Worm (Caenorhabditis elegans) whole organism, young adult: ENCODE results near the gene oac-30.

Experiments used
- B0019.2 ChIP-seq: fragments of 200-800 bp; sonication (Bioruptor generic); conservative IDR thresholded peaks from 2 replicates; pipeline ENCODE4 v1.3.6; 2022; ENCODE audit warnings: missing genetic modification reagents, missing genetic modification characterization, missing compliant biosample characterization
- B0261.1 ChIP-seq: sonication (generic microtip); optimal IDR thresholded peaks from 2 replicates; lab custom pipeline; 2016; ENCODE audit warnings: mild to moderate bottlenecking, missing genetic modification characterization, moderate library complexity, missing compliant biosample characterization
- D2030.7 ChIP-seq: fragments of 200-800 bp; sonication (Bioruptor generic); IDR thresholded peaks from 2 replicates; pipeline ENCODE4 v1.3.6; 2022; ENCODE audit warnings: missing genetic modification reagents, missing genetic modification characterization, missing compliant biosample characterization
- F22D6.2 ChIP-seq: sonication (generic microtip); optimal IDR thresholded peaks from 2 replicates; lab custom pipeline; 2016; ENCODE audit warnings: mild to moderate bottlenecking, missing genetic modification characterization, missing compliant biosample characterization
- F37B4.10 ChIP-seq: fragments of 200-800 bp; sonication (Bioruptor generic); IDR thresholded peaks from 2 replicates; pipeline ENCODE4 v1.3.6; 2022; ENCODE audit warnings: missing genetic modification characterization, missing compliant biosample characterization
- F57A8.1 ChIP-seq: fragments of 200-800 bp; sonication (Bioruptor generic); optimal IDR thresholded peaks from 2 replicates; lab custom pipeline; 2018; ENCODE audit warnings: mild to moderate bottlenecking, missing genetic modification characterization, moderate library complexity, missing compliant biosample characterization
- T07F8.4 ChIP-seq: sonication (generic microtip); optimal IDR thresholded peaks from 2 replicates; lab custom pipeline; 2016; ENCODE audit warnings: mild to moderate bottlenecking, missing genetic modification characterization, moderate library complexity, missing compliant biosample characterization
- T26A5.8 ChIP-seq: sonication (generic microtip); optimal IDR thresholded peaks from 2 replicates; lab custom pipeline; 2016; ENCODE audit warnings: missing genetic modification characterization, missing compliant biosample characterization
- Y67H2A.10 ChIP-seq: fragments of 200-800 bp; sonication (Bioruptor generic); conservative IDR thresholded peaks from 2 replicates; pipeline ENCODE4 v1.3.6; 2022; ENCODE audit warnings: missing genetic modification reagents, missing genetic modification characterization, missing compliant biosample characterization
- Y79H2A.3 ChIP-seq: fragments of 200-800 bp; sonication (Bioruptor generic); conservative IDR thresholded peaks from 2 replicates; pipeline ENCODE4 v1.3.6; 2022; ENCODE audit warnings: missing genetic modification reagents, missing genetic modification characterization, missing compliant biosample characterization
- ZK185.1 ChIP-seq: sonication (generic microtip); optimal IDR thresholded peaks from 2 replicates; lab custom pipeline; 2016; ENCODE audit warnings: mild to moderate bottlenecking, missing genetic modification characterization, missing compliant biosample characterization; ENCODE audit not compliant: poor library complexity, severe bottlenecking
- aptf-2 ChIP-seq: fragments of 200-800 bp; sonication (Bioruptor generic); conservative IDR thresholded peaks from 2 replicates; pipeline ENCODE4 v1.3.6; 2022; ENCODE audit warnings: missing genetic modification reagents, missing genetic modification characterization, missing compliant biosample characterization
- athp-1 ChIP-seq: sonication (generic microtip); optimal IDR thresholded peaks from 2 replicates; lab custom pipeline; 2017; ENCODE audit warnings: mild to moderate bottlenecking, missing genetic modification characterization, missing compliant biosample characterization
- attf-5 ChIP-seq: fragments of 200-800 bp; sonication (Bioruptor generic); optimal IDR thresholded peaks from 2 replicates; lab custom pipeline; 2018; ENCODE audit warnings: mild to moderate bottlenecking, missing genetic modification characterization, missing compliant biosample characterization
- ceh-91 ChIP-seq: fragments of 200-800 bp; sonication (Bioruptor generic); IDR thresholded peaks from 2 replicates; pipeline ENCODE4 v1.3.6; 2022; ENCODE audit warnings: missing genetic modification reagents, missing genetic modification characterization, missing compliant biosample characterization
- chd-7 ChIP-seq: sonication (generic microtip); optimal IDR thresholded peaks from 2 replicates; lab custom pipeline; 2016; ENCODE audit warnings: mild to moderate bottlenecking, missing genetic modification characterization, moderate library complexity, missing compliant biosample characterization
- die-1 ChIP-seq: sonication (generic microtip); optimal IDR thresholded peaks from 2 replicates; lab custom pipeline; 2016; ENCODE audit warnings: missing genotype, mild to moderate bottlenecking, missing genetic modification characterization, missing compliant biosample characterization
- efl-1 ChIP-seq: fragments of 150-350 bp; optimal IDR thresholded peaks from 2 replicates; lab custom pipeline; 2014; ENCODE audit warnings: missing biosample characterization, missing genetic modification reagents, missing genetic modification characterization
- egl-44 ChIP-seq: fragments of 200-800 bp; sonication (Bioruptor generic); IDR thresholded peaks from 2 replicates; pipeline ENCODE4 v1.3.6; 2022; ENCODE audit warnings: missing genetic modification reagents, missing genetic modification characterization, missing compliant biosample characterization
- fkh-3 ChIP-seq: sonication (generic microtip); optimal IDR thresholded peaks from 2 replicates; lab custom pipeline; 2016; ENCODE audit warnings: mild to moderate bottlenecking, missing genetic modification characterization, missing compliant biosample characterization
- gei-17 ChIP-seq: fragments of 200-800 bp; sonication (Bioruptor generic); optimal IDR thresholded peaks from 2 replicates; lab custom pipeline; 2018; ENCODE audit warnings: mild to moderate bottlenecking, missing genetic modification characterization, missing compliant biosample characterization
- hlh-26 ChIP-seq: fragments of 200-800 bp; sonication (Bioruptor generic); conservative IDR thresholded peaks from 2 replicates; pipeline ENCODE4 v1.3.6; 2022; ENCODE audit warnings: missing genetic modification reagents, missing genetic modification characterization, missing compliant biosample characterization
- hmg-1.2 ChIP-seq: fragments of 200-800 bp; sonication (Bioruptor generic); IDR thresholded peaks from 2 replicates; pipeline ENCODE4 v1.3.6; 2022; ENCODE audit warnings: missing genetic modification reagents, missing genetic modification characterization, missing compliant biosample characterization
- hmg-20 ChIP-seq: fragments of 200-800 bp; sonication (Bioruptor generic); IDR thresholded peaks from 2 replicates; pipeline ENCODE4 v1.3.6; 2022; ENCODE audit warnings: missing genetic modification reagents, missing genetic modification characterization, missing compliant biosample characterization
- hsf-1 ChIP-seq: fragments of 200-800 bp; sonication (Bioruptor generic); IDR thresholded peaks from 2 replicates; pipeline ENCODE4 v1.3.6; 2022; ENCODE audit warnings: missing genetic modification reagents, missing genetic modification characterization, missing compliant biosample characterization
- let-526 ChIP-seq: fragments of 200-800 bp; sonication (Bioruptor generic); IDR thresholded peaks from 2 replicates; pipeline ENCODE4 v1.3.6; 2022; ENCODE audit warnings: missing genetic modification reagents, missing genetic modification characterization, missing compliant biosample characterization
- lin-26 ChIP-seq: fragments of 200-800 bp; sonication (Bioruptor generic); IDR thresholded peaks from 2 replicates; pipeline ENCODE4 v1.3.6; 2022; ENCODE audit warnings: missing genetic modification reagents, missing genetic modification characterization, missing compliant biosample characterization
- madf-10 ChIP-seq: sonication (generic microtip); optimal IDR thresholded peaks from 2 replicates; lab custom pipeline; 2016; ENCODE audit warnings: mild to moderate bottlenecking, missing genetic modification characterization, missing compliant biosample characterization
- mcd-1 ChIP-seq: fragments of 200-800 bp; sonication (Bioruptor generic); IDR thresholded peaks from 2 replicates; pipeline ENCODE4 v1.3.6; 2022; ENCODE audit warnings: missing genetic modification reagents, missing genetic modification characterization, missing compliant biosample characterization
- nhr-120 ChIP-seq: fragments of 200-800 bp; sonication (Bioruptor generic); IDR thresholded peaks from 2 replicates; pipeline ENCODE4 v1.3.6; 2022; ENCODE audit warnings: missing genetic modification characterization, missing compliant biosample characterization
- nhr-27 ChIP-seq: fragments of 200-800 bp; sonication (Bioruptor generic); optimal IDR thresholded peaks from 2 replicates; lab custom pipeline; 2018; ENCODE audit warnings: mild to moderate bottlenecking, missing genetic modification characterization, moderate library complexity, missing compliant biosample characterization
- nhr-80 ChIP-seq: sonication (generic microtip); optimal IDR thresholded peaks from 2 replicates; lab custom pipeline; 2016; ENCODE audit warnings: missing genetic modification characterization, missing compliant biosample characterization
- pha-4 ChIP-seq: fragments of 150-350 bp; sonication (generic microtip); optimal IDR thresholded peaks from 2 replicates; lab custom pipeline; 2014; ENCODE audit warnings: missing biosample characterization, missing genetic modification reagents, missing genetic modification characterization
- repo-1 ChIP-seq: sonication (generic microtip); optimal IDR thresholded peaks from 2 replicates; lab custom pipeline; 2017; ENCODE audit warnings: mild to moderate bottlenecking, missing genetic modification characterization, missing compliant biosample characterization
- rpc-1 ChIP-seq, 2 experiments: fragments of 150-350 bp in 1 of 2; sonication (generic microtip) in 1 of 2; optimal IDR thresholded peaks; 2 replicates each; lab custom pipeline; 2014 to 2018; ENCODE audit warnings: missing biosample characterization in 1 of 2, missing genetic modification characterization in 1 of 2, missing genetic modification reagents in 1 of 2, missing genotype in 1 of 2
- sdz-38 ChIP-seq: sonication (generic microtip); optimal IDR thresholded peaks from 2 replicates; lab custom pipeline; 2016; ENCODE audit warnings: missing genotype, missing genetic modification characterization, missing compliant biosample characterization
- sea-2 ChIP-seq: fragments of 200-800 bp; sonication (Bioruptor generic); IDR thresholded peaks from 2 replicates; pipeline ENCODE4 v1.3.6; 2022; ENCODE audit warnings: missing genetic modification characterization, missing compliant biosample characterization
- snpc-4 ChIP-seq, 5 experiments: fragments of 150-350 bp in 1 of 5; sonication (generic microtip) in 4 of 5; optimal IDR thresholded peaks; 2 replicates each; lab custom pipeline; 2014 to 2018; ENCODE audit warnings: missing genetic modification characterization in 5 of 5, missing biosample characterization in 3 of 5, antibody characterized with exemption in 2 of 5, mild to moderate bottlenecking in 2 of 5, missing compliant biosample characterization in 2 of 5, missing genotype in 2 of 5, moderate library complexity in 2 of 5, missing genetic modification reagents in 1 of 5
- tbx-9 ChIP-seq: sonication (generic microtip); optimal IDR thresholded peaks from 2 replicates; lab custom pipeline; 2016; ENCODE audit warnings: borderline replicate concordance, missing genetic modification characterization, inconsistent platforms, missing compliant biosample characterization
- ztf-6 ChIP-seq: fragments of 200-800 bp; sonication (Bioruptor generic); IDR thresholded peaks from 2 replicates; pipeline ENCODE4 v1.3.6; 2022; ENCODE audit warnings: missing genetic modification reagents, missing genetic modification characterization, missing compliant biosample characterization

oac-30 gene

DNA sequence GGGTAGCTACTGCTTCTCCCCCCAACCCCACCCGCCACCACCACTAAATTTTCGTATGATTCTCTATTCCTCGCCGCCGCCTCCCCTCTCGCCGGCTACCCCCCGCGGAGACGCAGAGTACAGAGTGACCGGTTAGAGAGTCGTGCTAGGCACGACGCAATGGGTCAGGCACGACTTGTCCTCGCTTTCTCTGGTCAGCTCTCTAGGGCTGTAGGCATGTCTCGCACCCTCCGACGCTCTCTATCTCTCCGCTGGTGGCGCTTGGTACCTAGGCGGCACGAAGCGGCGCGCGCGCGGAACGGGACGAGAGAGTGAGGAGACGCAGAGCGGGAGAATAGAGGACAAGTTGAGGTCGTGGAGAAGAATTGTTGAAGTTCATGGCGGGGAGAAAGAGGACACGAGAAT is 19.8 kb downstream of the oac-30 start (continued):
- TF ChIP-seq B0261.1 (tag; lab: Kevin White, UChicago): no peak
- TF ChIP-seq T07F8.4 (tag; lab: Kevin White, UChicago): no peak
- TF ChIP-seq athp-1 (tag; lab: Kevin White, UChicago): no peak
- no peak for TF ChIP-seq die-1 (tag; lab: Kevin White, UChicago)
- no peak for TF ChIP-seq ZK185.1 (tag; lab: Kevin White, UChicago)
- peak; percentile 71 for TF ChIP-seq mcd-1 (GFP tag; lab: Robert Waterston, UW)
- no peak for TF ChIP-seq nhr-27
- TF ChIP-seq ztf-6 (GFP tag; lab: Robert Waterston, UW): no peak
- TF ChIP-seq lin-26 (GFP tag; lab: Robert Waterston, UW): peak; percentile 52; the same call in 1 of the 2 replicates
- no peak for TF ChIP-seq hmg-20
- TF ChIP-seq tbx-9 (tag; lab: Kevin White, UChicago): no peak
- TF ChIP-seq nhr-80 (tag; lab: Kevin White, UChicago): peak; percentile 83
- TF ChIP-seq F57A8.1 (GFP tag; lab: Kevin White, UChicago): no peak
- no peak for TF ChIP-seq D2030.7 (GFP tag; lab: Robert Waterston, UW)
- TF ChIP-seq rpc-1 (optimal IDR thresholded peaks at IDR 0.05; lab: Kevin White, UChicago): no peak
- no peak for TF ChIP-seq rpc-1 (tag; optimal IDR thresholded peaks at IDR 0.05; lab: Kevin White, UChicago)
- TF ChIP-seq aptf-2: no peak
- TF ChIP-seq madf-10 (tag; lab: Kevin White, UChicago): peak; percentile 38
- no peak for TF ChIP-seq fkh-3 (tag; lab: Kevin White, UChicago)
- 0 out of 2 replicates have a peak, but pooled peaks have one; percentile 46 for TF ChIP-seq sea-2 (GFP tag; lab: Robert Waterston, UW)
- no peak for TF ChIP-seq T26A5.8 (tag; lab: Kevin White, UChicago)
- peak; percentile 76 for TF ChIP-seq hmg-1.2 (GFP tag; lab: Robert Waterston, UW)
- 0 out of 2 replicates have a peak, but pooled peaks have one; percentile 19 for TF ChIP-seq let-526
- TF ChIP-seq pha-4 (tag; lab: Kevin White, UChicago): no peak
- TF ChIP-seq gei-17 (GFP tag; lab: Kevin White, UChicago): no peak
- peak; percentile 72 for TF ChIP-seq chd-7 (tag; lab: Kevin White, UChicago)
- TF ChIP-seq snpc-4 (GFP tag; optimal IDR thresholded peaks at IDR 0.05; lab: Kevin White, UChicago): no peak
- peak in 2 of 4 experiments; percentile 26 to 32 for TF ChIP-seq snpc-4 (tag; optimal IDR thresholded peaks at IDR 0.05; lab: Kevin White, UChicago)
- TF ChIP-seq Y67H2A.10 (GFP tag; lab: Robert Waterston, UW): no peak
- no peak for TF ChIP-seq hsf-1
- no peak for TF ChIP-seq F22D6.2
- no peak for TF ChIP-seq ceh-91 (GFP tag; lab: Robert Waterston, UW)
- TF ChIP-seq F37B4.10 (GFP tag; lab: Robert Waterston, UW): no peak
- peak; percentile 7 for TF ChIP-seq repo-1 (tag; lab: Kevin White, UChicago)
- TF ChIP-seq Y79H2A.3 (GFP tag; lab: Robert Waterston, UW): no peak
- TF ChIP-seq B0019.2 (GFP tag; lab: Robert Waterston, UW): no peak
- 0 out of 2 replicates have a peak, but pooled peaks have one; percentile 23 for TF ChIP-seq egl-44
- TF ChIP-seq nhr-120 (GFP tag; lab: Robert Waterston, UW): no peak
- no peak for TF ChIP-seq sdz-38
- peak; percentile 41 for TF ChIP-seq efl-1 (GFP tag; lab: Kevin White, UChicago)
- TF ChIP-seq attf-5: peak; percentile 54
- TF ChIP-seq hlh-26 (GFP tag; lab: Robert Waterston, UW): no peak
